Fruit fly (Drosophila melanogaster) whole organism, embryonic: ENCODE measurements around the gene CG43137.

ENCODE experiments used
- Atf6 ChIP-seq: fragments of 200-800 bp; sonication (Bioruptor generic); IDR thresholded peaks from 2 replicates; pipeline ENCODE4 v1.3.6; 2022; ENCODE audit warnings: missing biosample characterization, missing genetic modification characterization
- B-H1 ChIP-seq: fragments of 200-800 bp; sonication (Bioruptor generic); IDR thresholded peaks from 3 replicates; pipeline ENCODE4 v1.3.6; 2022; ENCODE audit warnings: missing biosample characterization, missing genetic modification characterization
- Blimp-1 ChIP-seq: fragments of 200-800 bp; sonication (Bioruptor generic); optimal IDR thresholded peaks from 3 replicates; lab custom pipeline; 2018; ENCODE audit warnings: missing biosample characterization, missing genetic modification characterization, mild to moderate bottlenecking, moderate library complexity, missing genetic modification reagents
- CG10321 ChIP-seq: fragments of 200-800 bp; sonication (Bioruptor generic); IDR thresholded peaks from 2 replicates; pipeline ENCODE4 v1.3.6; 2022; ENCODE audit warnings: missing biosample characterization, missing genetic modification characterization
- CG12659 ChIP-seq: fragments of 200-800 bp; sonication (Bioruptor generic); optimal IDR thresholded peaks from 3 replicates; lab custom pipeline; 2017; ENCODE audit warnings: mild to moderate bottlenecking, missing biosample characterization, missing genetic modification reagents, missing genetic modification characterization
- CG13624 ChIP-seq: fragments of 200-800 bp; sonication (Bioruptor generic); optimal IDR thresholded peaks from 2 replicates; lab custom pipeline; 2016; ENCODE audit warnings: missing biosample characterization, missing genetic modification characterization
- CG14441 ChIP-seq: fragments of 200-800 bp; sonication (Bioruptor generic); IDR thresholded peaks from 2 replicates; pipeline ENCODE4 v1.3.6; 2022; ENCODE audit warnings: missing biosample characterization, missing genetic modification characterization
- CG16815 ChIP-seq: fragments of 200-800 bp; sonication (Bioruptor generic); optimal IDR thresholded peaks from 3 replicates; lab custom pipeline; 2017; ENCODE audit warnings: missing biosample characterization, mild to moderate bottlenecking, missing genetic modification characterization
- CG17359 ChIP-seq: fragments of 200-800 bp; sonication (Bioruptor generic); optimal IDR thresholded peaks from 3 replicates; lab custom pipeline; 2018; ENCODE audit warnings: missing biosample characterization, mild to moderate bottlenecking, missing genetic modification characterization, moderate library complexity
- CG17385 ChIP-seq: fragments of 200-800 bp; sonication (Bioruptor generic); optimal IDR thresholded peaks from 3 replicates; lab custom pipeline; 2018; ENCODE audit warnings: missing biosample characterization, mild to moderate bottlenecking, missing genetic modification characterization
- CG17829 ChIP-seq: fragments of 200-800 bp; optimal IDR thresholded peaks from 2 replicates; lab custom pipeline; 2019; ENCODE audit warnings: missing biosample characterization, mild to moderate bottlenecking, missing genetic modification characterization, moderate library complexity
- CG2129 ChIP-seq: fragments of 200-800 bp; sonication (Bioruptor generic); IDR thresholded peaks from 2 replicates; pipeline ENCODE4 v1.3.6; 2022; ENCODE audit warnings: missing biosample characterization, missing genetic modification characterization; ENCODE audit not compliant: partially characterized antibody
- CG31365 ChIP-seq: fragments of 200-800 bp; sonication (Bioruptor generic); optimal IDR thresholded peaks from 2 replicates; lab custom pipeline; 2018; ENCODE audit warnings: missing biosample characterization, mild to moderate bottlenecking, missing genetic modification characterization
- CG3281 ChIP-seq: fragments of 200-800 bp; sonication (Bioruptor generic); optimal IDR thresholded peaks from 3 replicates; lab custom pipeline; 2017; ENCODE audit warnings: missing biosample characterization, mild to moderate bottlenecking, missing genetic modification characterization
- CG4617 ChIP-seq: fragments of 200-800 bp; sonication (Bioruptor generic); optimal IDR thresholded peaks from 3 replicates; lab custom pipeline; 2016; ENCODE audit warnings: missing biosample characterization, missing genetic modification characterization, borderline replicate concordance
- CG7839 ChIP-seq: fragments of 200-800 bp; sonication (Bioruptor generic); optimal IDR thresholded peaks from 3 replicates; lab custom pipeline; 2018; ENCODE audit warnings: missing biosample characterization, mild to moderate bottlenecking, missing genetic modification characterization, moderate library complexity
- CG8944 ChIP-seq: fragments of 200-800 bp; sonication (Bioruptor generic); optimal IDR thresholded peaks from 3 replicates; lab custom pipeline; 2016; ENCODE audit warnings: missing biosample characterization, missing genetic modification characterization
- D ChIP-seq, 2 experiments: fragments of 200-800 bp in 1 of 2; fragments of >200 bp in 1 of 2; sonication (Bioruptor generic) in 1 of 2; optimal IDR thresholded peaks; 2 replicates in 1 of 2; 3 replicates in 1 of 2; lab custom pipeline; 2017; ENCODE audit warnings: mild to moderate bottlenecking in 1 of 2, missing biosample characterization in 1 of 2, missing genetic modification characterization in 1 of 2, missing genetic modification reagents in 1 of 2
- Dbx ChIP-seq: fragments of 200-800 bp; sonication (Bioruptor generic); IDR thresholded peaks from 3 replicates; pipeline ENCODE4 v1.3.6; 2022; ENCODE audit warnings: missing biosample characterization, missing genetic modification characterization
- ERR ChIP-seq: fragments of 200-800 bp; sonication (Bioruptor generic); optimal IDR thresholded peaks from 2 replicates; lab custom pipeline; 2016; ENCODE audit warnings: missing biosample characterization, missing genetic modification characterization
- H15 ChIP-seq: fragments of 200-800 bp; sonication (Bioruptor generic); IDR thresholded peaks from 3 replicates; pipeline ENCODE4 v1.3.6; 2022; ENCODE audit warnings: missing biosample characterization, missing genetic modification characterization
- Hmr ChIP-seq: fragments of 200-800 bp; sonication (Bioruptor generic); optimal IDR thresholded peaks from 3 replicates; lab custom pipeline; 2017; ENCODE audit warnings: mild to moderate bottlenecking, missing biosample characterization, missing genetic modification reagents, missing genetic modification characterization
- Lpt ChIP-seq: fragments of >200 bp; optimal IDR thresholded peaks from 2 replicates; lab custom pipeline; 2018; ENCODE audit warnings: missing biosample characterization, missing genetic modification characterization
- Optix ChIP-seq: fragments of 200-800 bp; sonication (Bioruptor generic); IDR thresholded peaks from 3 replicates; pipeline ENCODE4 v1.3.6; 2022; ENCODE audit warnings: missing biosample characterization, missing genetic modification characterization
- Ptx1 ChIP-seq: fragments of 200-800 bp; sonication (Bioruptor generic); IDR thresholded peaks from 2 replicates; pipeline ENCODE4 v1.3.6; 2022; ENCODE audit warnings: missing biosample characterization, missing genetic modification characterization
- Sry-β ChIP-seq: fragments of 200-800 bp; sonication (Bioruptor generic); optimal IDR thresholded peaks from 2 replicates; lab custom pipeline; 2018; ENCODE audit warnings: missing biosample characterization, mild to moderate bottlenecking, missing genetic modification characterization, moderate library complexity
- Vsx1 ChIP-seq: fragments of 200-800 bp; sonication (Bioruptor generic); optimal IDR thresholded peaks from 2 replicates; lab custom pipeline; 2017; ENCODE audit warnings: missing biosample characterization, mild to moderate bottlenecking, missing genetic modification characterization, missing genetic modification reagents
- ab ChIP-seq: fragments of 200-800 bp; sonication (Bioruptor generic); optimal IDR thresholded peaks from 2 replicates; lab custom pipeline; 2016; ENCODE audit warnings: missing biosample characterization, missing genetic modification characterization
- al ChIP-seq: fragments of 200-800 bp; sonication (Bioruptor generic); IDR thresholded peaks from 2 replicates; pipeline ENCODE4 v1.3.6; 2022; ENCODE audit warnings: missing biosample characterization, missing genetic modification characterization
- amos ChIP-seq: fragments of 200-800 bp; sonication (Bioruptor generic); IDR thresholded peaks from 2 replicates; pipeline ENCODE4 v1.3.6; 2022; ENCODE audit warnings: missing biosample characterization, missing genetic modification characterization; ENCODE audit not compliant: partially characterized antibody
- ase ChIP-seq: fragments of 200-800 bp; sonication (Bioruptor generic); IDR thresholded peaks from 3 replicates; pipeline ENCODE4 v1.3.6; 2022; ENCODE audit warnings: missing biosample characterization, missing genetic modification characterization
- az2 ChIP-seq: fragments of 200-800 bp; sonication (Bioruptor generic); optimal IDR thresholded peaks from 3 replicates; lab custom pipeline; 2016; ENCODE audit warnings: missing biosample characterization, missing genetic modification characterization
- btn ChIP-seq: fragments of 200-800 bp; sonication (Bioruptor generic); optimal IDR thresholded peaks from 2 replicates; lab custom pipeline; 2016; ENCODE audit warnings: missing biosample characterization, missing genetic modification characterization
- chn ChIP-seq: fragments of 200-800 bp; sonication (Bioruptor generic); optimal IDR thresholded peaks from 2 replicates; lab custom pipeline; 2016; ENCODE audit warnings: missing biosample characterization, missing genetic modification characterization
- danr ChIP-seq: fragments of 200-800 bp; sonication (Bioruptor generic); IDR thresholded peaks from 2 replicates; pipeline ENCODE4 v1.3.6; 2022; ENCODE audit warnings: missing biosample characterization, missing genetic modification characterization
- eve ChIP-seq, 2 experiments: fragments of >200 bp; optimal IDR thresholded peaks; 2 replicates each; lab custom pipeline; 2017; ENCODE audit warnings: missing biosample characterization in 2 of 2, missing genetic modification characterization in 2 of 2
- fd3F ChIP-seq: fragments of 200-800 bp; sonication (Bioruptor generic); optimal IDR thresholded peaks from 2 replicates; lab custom pipeline; 2018; ENCODE audit warnings: missing biosample characterization, mild to moderate bottlenecking, missing genetic modification characterization, moderate library complexity
- gem ChIP-seq: fragments of 200-800 bp; sonication (Bioruptor generic); optimal IDR thresholded peaks from 2 replicates; lab custom pipeline; 2019; ENCODE audit warnings: missing biosample characterization, mild to moderate bottlenecking, missing genetic modification characterization, moderate library complexity
- hb ChIP-seq: fragments of 200-800 bp; sonication (Bioruptor generic); IDR thresholded peaks from 3 replicates; pipeline ENCODE4 v1.3.6; 2022; ENCODE audit warnings: missing biosample characterization, missing genetic modification characterization; ENCODE audit not compliant: partially characterized antibody
- ind ChIP-seq: fragments of 200-800 bp; sonication (Bioruptor generic); optimal IDR thresholded peaks from 3 replicates; lab custom pipeline; 2016; ENCODE audit warnings: missing biosample characterization, missing genetic modification characterization
- nmo ChIP-seq: fragments of 200-800 bp; sonication (Bioruptor generic); optimal IDR thresholded peaks from 2 replicates; lab custom pipeline; 2018; ENCODE audit warnings: missing biosample characterization, mild to moderate bottlenecking, missing genetic modification characterization, moderate library complexity
- sisA ChIP-seq: fragments of 200-800 bp; sonication (Bioruptor generic); IDR thresholded peaks from 2 replicates; pipeline ENCODE4 v1.3.6; 2022; ENCODE audit warnings: missing biosample characterization, missing genetic modification characterization
- stc ChIP-seq: fragments of 200-800 bp; sonication (Bioruptor generic); IDR thresholded peaks from 2 replicates; pipeline ENCODE4 v1.3.6; 2022; ENCODE audit warnings: missing biosample characterization, missing genetic modification characterization
- tx ChIP-seq: fragments of 200-800 bp; sonication (Bioruptor generic); optimal IDR thresholded peaks from 2 replicates; lab custom pipeline; 2016; ENCODE audit warnings: missing biosample characterization, missing genetic modification characterization
- usp ChIP-seq: fragments of >200 bp; optimal IDR thresholded peaks from 2 replicates; lab custom pipeline; 2017; ENCODE audit warnings: missing biosample characterization, missing genetic modification characterization

The CG43137 gene

dm6 chrX:5901628-5902213, 36.8 kb upstream of the CG43137 start (continued):
- TF ChIP-seq CG13624 (peak; percentile 63), usp (GFP tag; lab: Kevin White, UChicago) (no peak), CG3281 (GFP tag; lab: Kevin White, UChicago) (no peak), H15 (no peak)

- peak in 1 of 2 experiments; percentile 56 for TF ChIP-seq eve (GFP tag; optimal IDR thresholded peaks at IDR 0.05; lab: Kevin White, UChicago)
- TF ChIP-seq D (optimal IDR thresholded peaks at IDR 0.05; lab: Kevin White, UChicago), result no peak
- peak; percentile 94 for TF ChIP-seq D (GFP tag; optimal IDR thresholded peaks at IDR 0.05; lab: Kevin White, UChicago)
- TF ChIP-seq Atf6 (GFP tag; lab: Robert Waterston, UW), result peak; percentile 87
- TF ChIP-seq Blimp-1 (GFP tag; lab: Kevin White, UChicago), result peak; percentile 89
- TF ChIP-seq CG31365, result peak; percentile 86
- TF ChIP-seq Hmr (GFP tag; lab: Kevin White, UChicago), result peak; percentile 92
- peak; percentile 87 for TF ChIP-seq ase (GFP tag; lab: Robert Waterston, UW)
- no peak for TF ChIP-seq hb
- peak; percentile 81 for TF ChIP-seq danr (GFP tag; lab: Robert Waterston, UW)
- no peak for TF ChIP-seq Lpt (GFP tag; lab: Kevin White, UChicago)
- TF ChIP-seq CG16815 (GFP tag; lab: Kevin White, UChicago), result peak; percentile 92
- peak; percentile 96 for TF ChIP-seq chn (GFP tag; lab: Kevin White, UChicago)
- peak; percentile 81 for TF ChIP-seq Vsx1 (GFP tag; lab: Kevin White, UChicago)
- peak; percentile 67; the same call in 1 of the 2 replicates for TF ChIP-seq CG10321
- TF ChIP-seq Ptx1 (GFP tag; lab: Robert Waterston, UW), result peak; percentile 93
- TF ChIP-seq Dbx (GFP tag; lab: Robert Waterston, UW), result peak; percentile 89; the same call in 2 of the 3 replicates
- peak; percentile 91 for TF ChIP-seq CG14441 (GFP tag; lab: Robert Waterston, UW)
- peak; percentile 79 for TF ChIP-seq fd3F
- peak; percentile 96 for TF ChIP-seq CG7839 (tag; lab: Kevin White, UChicago)
- 0 out of 2 replicates have a peak, but pooled peaks have one; percentile 5 for TF ChIP-seq amos (GFP tag; lab: Robert Waterston, UW)
- peak; percentile 91 for TF ChIP-seq ind (GFP tag; lab: Kevin White, UChicago)
- TF ChIP-seq CG17359 (tag; lab: Kevin White, UChicago), result peak; percentile 95
- peak; percentile 92 for TF ChIP-seq stc (GFP tag; lab: Robert Waterston, UW)
- peak; percentile 95 for TF ChIP-seq CG17829 (tag; lab: Kevin White, UChicago)
- TF ChIP-seq nmo (GFP tag; lab: Kevin White, UChicago), result peak; percentile 95
- TF ChIP-seq ab (GFP tag; lab: Kevin White, UChicago), result peak; percentile 92
- TF ChIP-seq al, result peak; percentile 85
- TF ChIP-seq sisA (GFP tag; lab: Robert Waterston, UW), result peak; percentile 92
- peak; percentile 78 for TF ChIP-seq B-H1 (GFP tag; lab: Robert Waterston, UW)
- peak; percentile 92 for TF ChIP-seq ERR (GFP tag; lab: Kevin White, UChicago)
- TF ChIP-seq CG4617, result peak; percentile 83
- TF ChIP-seq Sry-β (GFP tag; lab: Kevin White, UChicago), result peak; percentile 52
- peak; percentile 90 for TF ChIP-seq CG17385 (GFP tag; lab: Kevin White, UChicago)
- TF ChIP-seq Optix (GFP tag; lab: Robert Waterston, UW), result peak; percentile 92
- TF ChIP-seq gem, result peak; percentile 97
- TF ChIP-seq CG12659 (GFP tag; lab: Kevin White, UChicago), result peak; percentile 91
- TF ChIP-seq az2 (GFP tag; lab: Kevin White, UChicago), result peak; percentile 94
- TF ChIP-seq CG2129 (GFP tag; lab: Robert Waterston, UW), result no peak
- peak; percentile 92 for TF ChIP-seq btn (GFP tag; lab: Kevin White, UChicago)
- peak; percentile 94 for TF ChIP-seq CG8944 (GFP tag; lab: Kevin White, UChicago)
- peak; percentile 92 for TF ChIP-seq tx (GFP tag; lab: Kevin White, UChicago)
Measured at dm6 chrX:5900146-5901093, 35.5 kb upstream of the CG43137 start, which contains the start of gene Act5C. Gene Act5C, plus strand, starts transcription at chrX:5900861.
